Worm (Caenorhabditis elegans) whole organism, midembryonic: ENCODE results near the gene unc-18.
"Not testable (repeated sequence)": the region's sequence is repeated elsewhere in the genome, so short reads cannot be mapped to it uniquely, and the experiment has no call there.

Experiments used
- T22C8.4 ChIP-seq: fragments of 200-800 bp; sonication (Bioruptor generic); IDR thresholded peaks from 2 replicates; pipeline ENCODE4 v1.3.6; 2022; ENCODE audit warnings: missing genetic modification characterization, missing compliant biosample characterization
- cog-1 ChIP-seq: sonication (generic microtip); optimal IDR thresholded peaks from 2 replicates; lab custom pipeline; 2016; ENCODE audit warnings: missing genetic modification characterization, missing compliant biosample characterization
- flt-1 ChIP-seq: fragments of 200-800 bp; sonication (Bioruptor generic); IDR thresholded peaks from 2 replicates; pipeline ENCODE4 v1.3.6; 2022; ENCODE audit warnings: missing genetic modification characterization, missing compliant biosample characterization
- klf-2 ChIP-seq: fragments of 200-800 bp; sonication (Bioruptor generic); conservative IDR thresholded peaks from 2 replicates; pipeline ENCODE4 v1.3.6; 2022; ENCODE audit warnings: missing genetic modification reagents, missing genetic modification characterization, missing compliant biosample characterization
- med-1 ChIP-seq: sonication (generic microtip); optimal IDR thresholded peaks from 2 replicates; lab custom pipeline; 2017; ENCODE audit warnings: missing genetic modification characterization, mild to moderate bottlenecking, missing compliant biosample characterization, antibody characterized with exemption, missing genetic modification reagents; ENCODE audit not compliant: insufficient read depth
- ref-1 ChIP-seq: fragments of 200-800 bp; sonication (Bioruptor generic); conservative IDR thresholded peaks from 2 replicates; pipeline ENCODE4 v1.3.6; 2022; ENCODE audit warnings: missing genetic modification reagents, missing genetic modification characterization, missing compliant biosample characterization
- tab-1 ChIP-seq: fragments of 200-800 bp; sonication (Bioruptor generic); IDR thresholded peaks from 2 replicates; pipeline ENCODE4 v1.3.6; 2022; ENCODE audit warnings: missing genetic modification characterization, missing compliant biosample characterization
- ztf-23 ChIP-seq: fragments of 200-800 bp; sonication (Bioruptor generic); IDR thresholded peaks from 2 replicates; pipeline ENCODE4 v1.3.6; 2022; ENCODE audit warnings: missing genetic modification reagents, missing genetic modification characterization, missing compliant biosample characterization
- ztf-29 ChIP-seq: fragments of 200-800 bp; sonication (Bioruptor generic); IDR thresholded peaks from 2 replicates; pipeline ENCODE4 v1.3.6; 2022; ENCODE audit warnings: missing genetic modification reagents, missing genetic modification characterization, missing compliant biosample characterization

DNA sequence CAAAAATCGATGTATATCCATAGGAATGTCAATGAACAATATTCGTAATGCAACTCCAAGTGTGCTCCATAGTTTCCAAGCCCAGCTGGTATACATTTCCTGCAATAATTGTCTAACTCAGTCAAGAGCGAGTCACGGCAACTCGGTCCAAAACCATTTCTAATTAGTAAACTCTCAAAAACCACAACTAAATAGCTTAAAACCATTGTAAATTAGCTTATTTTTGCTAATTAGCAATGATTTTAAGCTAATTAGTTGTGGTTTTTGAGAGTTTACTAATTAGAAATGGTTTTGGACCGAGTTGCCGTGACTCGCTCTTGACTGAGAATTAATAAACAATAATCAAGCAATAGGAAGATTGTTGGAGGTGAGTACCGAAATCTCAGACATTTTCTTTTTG lies 17.9 kb upstream of the unc-18 start, which contains the start of gene dhs-29:
- TF ChIP-seq ref-1 (GFP tag; lab: Robert Waterston, UW); ztf-23; ztf-29 (GFP tag; lab: Robert Waterston, UW); T22C8.4 (GFP tag; lab: Robert Waterston, UW); flt-1; cog-1 (tag; lab: Kevin White, UChicago); klf-2 (GFP tag; lab: Robert Waterston, UW); med-1 (GFP tag; lab: Kevin White, UChicago); tab-1 (GFP tag; lab: Robert Waterston, UW): not testable (repeated sequence)
